Worm (Caenorhabditis elegans): ENCODE measurements around the gene pals-33.

DNA sequence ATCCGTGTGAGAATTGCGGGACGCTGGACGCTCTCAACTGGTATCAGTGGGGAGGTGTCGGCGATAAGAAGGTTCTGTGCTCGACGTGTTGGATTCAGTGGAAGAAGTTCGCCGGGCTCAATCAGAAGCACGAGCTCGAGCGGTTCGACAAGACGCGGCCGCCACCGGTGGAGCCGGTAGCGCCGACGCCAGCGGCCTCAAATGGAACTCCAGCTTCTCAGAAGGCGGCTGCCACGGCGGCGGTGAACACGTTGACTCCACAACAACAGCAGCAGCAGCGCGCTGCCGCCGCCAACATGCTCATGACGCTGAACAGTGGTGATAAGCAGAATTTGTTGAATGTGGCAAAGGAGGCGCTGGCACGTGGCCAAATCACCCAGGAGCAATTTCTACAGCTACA lies 33.7 kb downstream of the pals-33 start:
- TF ChIP-seq tbx-11 (GFP tag; IDR thresholded peaks at IDR 0.05) (no peak), ama-1 (optimal IDR thresholded peaks at IDR 0.05) (no peak), hnd-1 (tag; optimal IDR thresholded peaks at IDR 0.05) (no peak), ets-7 (tag; optimal IDR thresholded peaks at IDR 0.05) (no peak), tra-4 (tag; optimal IDR thresholded peaks at IDR 0.05) (no peak), B0310.2 (tag; optimal IDR thresholded peaks at IDR 0.05) (no peak), flt-1 (GFP tag; IDR thresholded peaks at IDR 0.05) (no peak)
